Fruit fly (Drosophila melanogaster) whole organism, embryonic: ENCODE results near the gene CG43815.

Experiments
- Adf1 ChIP-seq: fragments of 200-800 bp; sonication (Bioruptor generic); IDR thresholded peaks from 2 replicates; pipeline ENCODE4 v1.3.6; 2022; ENCODE audit warnings: missing biosample characterization, missing genetic modification characterization
- CG11456 ChIP-seq: fragments of 200-800 bp; sonication (Bioruptor generic); IDR thresholded peaks from 3 replicates; pipeline ENCODE4 v1.3.6; 2022; ENCODE audit warnings: missing biosample characterization, missing genetic modification characterization
- CG12236 ChIP-seq: fragments of 200-800 bp; sonication (Bioruptor generic); optimal IDR thresholded peaks from 2 replicates; lab custom pipeline; 2016; ENCODE audit warnings: missing biosample characterization, missing genetic modification characterization
- CG12744 ChIP-seq: fragments of 200-800 bp; sonication (Bioruptor generic); optimal IDR thresholded peaks from 2 replicates; lab custom pipeline; 2016; ENCODE audit warnings: missing biosample characterization, missing genetic modification characterization
- CG14667 ChIP-seq: fragments of 200-800 bp; sonication (Bioruptor generic); IDR thresholded peaks from 2 replicates; pipeline ENCODE4 v1.3.6; 2022; ENCODE audit warnings: missing biosample characterization, missing genetic modification characterization
- CG14965 ChIP-seq: fragments of 200-800 bp; sonication (Bioruptor generic); optimal IDR thresholded peaks from 2 replicates; lab custom pipeline; 2016; ENCODE audit warnings: missing biosample characterization, missing genetic modification characterization, borderline replicate concordance
- CG1529 ChIP-seq: fragments of 200-800 bp; sonication (Bioruptor generic); optimal IDR thresholded peaks from 3 replicates; lab custom pipeline; 2018; ENCODE audit warnings: missing biosample characterization, missing genetic modification characterization
- CG15479 ChIP-seq: fragments of 200-800 bp; sonication (Bioruptor generic); optimal IDR thresholded peaks from 3 replicates; lab custom pipeline; 2019; ENCODE audit warnings: missing biosample characterization, mild to moderate bottlenecking, missing genetic modification characterization, moderate library complexity
- CG18476 ChIP-seq: fragments of 200-800 bp; sonication (Bioruptor generic); optimal IDR thresholded peaks from 2 replicates; lab custom pipeline; 2016; ENCODE audit warnings: missing biosample characterization, mild to moderate bottlenecking, missing genetic modification characterization
- CG2116 ChIP-seq: fragments of 200-800 bp; sonication (Bioruptor generic); optimal IDR thresholded peaks from 3 replicates; lab custom pipeline; 2018; ENCODE audit warnings: missing biosample characterization, mild to moderate bottlenecking, missing genetic modification characterization
- CG31441 ChIP-seq: fragments of 200-800 bp; sonication (Bioruptor generic); IDR thresholded peaks from 2 replicates; pipeline ENCODE4 v1.3.6; 2022; ENCODE audit warnings: missing biosample characterization, missing genetic modification characterization
- CG32767 ChIP-seq: fragments of 200-800 bp; sonication (Bioruptor generic); IDR thresholded peaks from 2 replicates; pipeline ENCODE4 v1.3.6; 2022; ENCODE audit warnings: missing biosample characterization, missing genetic modification characterization
- CG3281 ChIP-seq: fragments of 200-800 bp; sonication (Bioruptor generic); optimal IDR thresholded peaks from 3 replicates; lab custom pipeline; 2017; ENCODE audit warnings: missing biosample characterization, mild to moderate bottlenecking, missing genetic modification characterization
- CG34376 ChIP-seq: fragments of 200-800 bp; sonication (Bioruptor generic); optimal IDR thresholded peaks from 2 replicates; lab custom pipeline; 2018; ENCODE audit warnings: missing biosample characterization, mild to moderate bottlenecking, missing genetic modification characterization
- CG42726 ChIP-seq: fragments of 200-800 bp; sonication (Bioruptor generic); IDR thresholded peaks from 2 replicates; pipeline ENCODE4 v1.3.6; 2022; ENCODE audit warnings: missing biosample characterization, missing genetic modification characterization; ENCODE audit not compliant: partially characterized antibody
- CG43689 ChIP-seq: fragments of 200-800 bp; sonication (Bioruptor generic); IDR thresholded peaks from 2 replicates; pipeline ENCODE4 v1.3.6; 2022; ENCODE audit warnings: missing biosample characterization, missing genetic modification characterization
- CG4617 ChIP-seq: fragments of 200-800 bp; sonication (Bioruptor generic); optimal IDR thresholded peaks from 3 replicates; lab custom pipeline; 2016; ENCODE audit warnings: missing biosample characterization, missing genetic modification characterization, borderline replicate concordance
- CG6272 ChIP-seq: fragments of 200-800 bp; sonication (Bioruptor generic); IDR thresholded peaks from 2 replicates; pipeline ENCODE4 v1.3.6; 2022; ENCODE audit warnings: missing biosample characterization, missing genetic modification characterization
- CG7372 ChIP-seq: fragments of 200-800 bp; sonication (Bioruptor generic); IDR thresholded peaks from 2 replicates; pipeline ENCODE4 v1.3.6; 2022; ENCODE audit warnings: missing biosample characterization, missing genetic modification characterization
- CG8089 ChIP-seq: fragments of 200-800 bp; sonication (Bioruptor generic); optimal IDR thresholded peaks from 3 replicates; lab custom pipeline; 2016; ENCODE audit warnings: missing biosample characterization, missing genetic modification characterization
- D19A ChIP-seq: fragments of 200-800 bp; optimal IDR thresholded peaks from 3 replicates; lab custom pipeline; 2019; ENCODE audit warnings: missing biosample characterization, mild to moderate bottlenecking, missing genetic modification characterization, moderate library complexity
- D19B ChIP-seq: fragments of 200-800 bp; sonication (Bioruptor generic); optimal IDR thresholded peaks from 2 replicates; lab custom pipeline; 2017; ENCODE audit warnings: missing biosample characterization, mild to moderate bottlenecking, missing genetic modification characterization
- Deaf1 ChIP-seq: fragments of 200-800 bp; optimal IDR thresholded peaks from 3 replicates; lab custom pipeline; 2019; ENCODE audit warnings: missing biosample characterization, mild to moderate bottlenecking, missing genetic modification characterization, moderate library complexity
- Dip3 ChIP-seq: fragments of 200-800 bp; sonication (Bioruptor generic); optimal IDR thresholded peaks from 3 replicates; lab custom pipeline; 2016; ENCODE audit warnings: missing biosample characterization, missing genetic modification characterization
- ERR ChIP-seq: fragments of 200-800 bp; sonication (Bioruptor generic); optimal IDR thresholded peaks from 2 replicates; lab custom pipeline; 2016; ENCODE audit warnings: missing biosample characterization, missing genetic modification characterization
- Ets65A ChIP-seq: fragments of 200-800 bp; sonication (Bioruptor generic); peaks from one replicate; lab custom pipeline; 2016; ENCODE audit warnings: missing biosample characterization, missing genetic modification characterization
- HLHmδ ChIP-seq: fragments of 200-800 bp; sonication (Bioruptor generic); optimal IDR thresholded peaks from 2 replicates; lab custom pipeline; 2018; ENCODE audit warnings: missing biosample characterization, mild to moderate bottlenecking, missing genetic modification characterization, moderate library complexity
- Hr3 ChIP-seq: fragments of 200-800 bp; sonication (Bioruptor generic); optimal IDR thresholded peaks from 3 replicates; lab custom pipeline; 2016; ENCODE audit warnings: missing biosample characterization, missing genetic modification characterization
- Meics ChIP-seq: fragments of 200-800 bp; sonication (Bioruptor generic); optimal IDR thresholded peaks from 2 replicates; lab custom pipeline; 2017; ENCODE audit warnings: missing biosample characterization, mild to moderate bottlenecking, missing genetic modification characterization
- Mes4 ChIP-seq: fragments of 200-800 bp; sonication (Bioruptor generic); optimal IDR thresholded peaks from 2 replicates; lab custom pipeline; 2016; ENCODE audit warnings: missing biosample characterization, missing genetic modification characterization
- Nf-YA ChIP-seq: fragments of 200-800 bp; sonication (Bioruptor generic); IDR thresholded peaks from 2 replicates; pipeline ENCODE4 v1.3.6; 2022; ENCODE audit warnings: missing biosample characterization, missing genetic modification characterization
- Rfx ChIP-seq: fragments of 200-800 bp; sonication (Bioruptor generic); IDR thresholded peaks from 2 replicates; pipeline ENCODE4 v1.3.6; 2022; ENCODE audit warnings: missing biosample characterization, missing genetic modification characterization
- Rx ChIP-seq: fragments of 200-800 bp; sonication (Bioruptor generic); IDR thresholded peaks from 2 replicates; pipeline ENCODE4 v1.3.6; 2022; ENCODE audit warnings: missing biosample characterization, missing genetic modification characterization
- Usf ChIP-seq: fragments of 200-800 bp; sonication (Bioruptor generic); optimal IDR thresholded peaks from 2 replicates; lab custom pipeline; 2017; ENCODE audit warnings: missing genotype, missing biosample characterization, missing genetic modification characterization
- br ChIP-seq: fragments of >200 bp; optimal IDR thresholded peaks from 2 replicates; lab custom pipeline; 2017
- corto ChIP-seq: fragments of 200-800 bp; sonication (Bioruptor generic); optimal IDR thresholded peaks from 2 replicates; lab custom pipeline; 2016; ENCODE audit warnings: missing biosample characterization, mild to moderate bottlenecking, missing genetic modification characterization, moderate library complexity
- exex ChIP-seq: fragments of 200-800 bp; sonication (Bioruptor generic); optimal IDR thresholded peaks from 4 replicates; lab custom pipeline; 2018; ENCODE audit warnings: missing biosample characterization, mild to moderate bottlenecking, missing genetic modification characterization, moderate library complexity
- gem ChIP-seq: fragments of 200-800 bp; sonication (Bioruptor generic); optimal IDR thresholded peaks from 2 replicates; lab custom pipeline; 2019; ENCODE audit warnings: missing biosample characterization, mild to moderate bottlenecking, missing genetic modification characterization, moderate library complexity
- lab ChIP-seq: fragments of 200-800 bp; sonication (Bioruptor generic); optimal IDR thresholded peaks from 3 replicates; lab custom pipeline; 2017; ENCODE audit warnings: missing biosample characterization, missing genetic modification characterization, mild to moderate bottlenecking, moderate library complexity, missing genetic modification reagents
- lbe ChIP-seq: fragments of 200-800 bp; sonication (Bioruptor generic); optimal IDR thresholded peaks from 2 replicates; lab custom pipeline; 2016; ENCODE audit warnings: missing biosample characterization, mild to moderate bottlenecking, missing genetic modification characterization
- mam ChIP-seq: fragments of 200-800 bp; sonication (Bioruptor generic); optimal IDR thresholded peaks from 3 replicates; lab custom pipeline; 2016; ENCODE audit warnings: missing biosample characterization, missing genetic modification characterization
- oc ChIP-seq: fragments of 200-800 bp; sonication (Bioruptor generic); optimal IDR thresholded peaks from 2 replicates; lab custom pipeline; 2018; ENCODE audit warnings: missing biosample characterization, mild to moderate bottlenecking, missing genetic modification characterization, moderate library complexity
- pb ChIP-seq: fragments of 200-800 bp; sonication (Bioruptor generic); optimal IDR thresholded peaks from 3 replicates; lab custom pipeline; 2016; ENCODE audit warnings: missing biosample characterization, missing genetic modification characterization
- pnt ChIP-seq: fragments of 200-800 bp; sonication (Bioruptor generic); optimal IDR thresholded peaks from 3 replicates; lab custom pipeline; 2016; ENCODE audit warnings: missing biosample characterization, missing genetic modification characterization
- ro ChIP-seq: fragments of 200-800 bp; sonication (Bioruptor generic); IDR thresholded peaks from 2 replicates; pipeline ENCODE4 v1.3.6; 2022; ENCODE audit warnings: missing biosample characterization, missing genetic modification characterization
- row ChIP-seq: fragments of 200-800 bp; sonication (Bioruptor generic); IDR thresholded peaks from 3 replicates; pipeline ENCODE4 v1.3.6; 2022; ENCODE audit warnings: missing biosample characterization, missing genetic modification characterization
- so ChIP-seq: fragments of 200-800 bp; sonication (Bioruptor generic); IDR thresholded peaks from 3 replicates; pipeline ENCODE4 v1.3.6; 2022; ENCODE audit warnings: missing biosample characterization, missing genetic modification characterization
- sqz ChIP-seq: fragments of 200-800 bp; sonication (Bioruptor generic); optimal IDR thresholded peaks from 3 replicates; lab custom pipeline; 2018; ENCODE audit warnings: missing biosample characterization, mild to moderate bottlenecking, missing genetic modification characterization
- ssp ChIP-seq: fragments of 200-800 bp; sonication (Bioruptor generic); IDR thresholded peaks from 2 replicates; pipeline ENCODE4 v1.3.6; 2022; ENCODE audit warnings: missing biosample characterization, missing genetic modification characterization
- tll ChIP-seq, 2 experiments: fragments of 200-800 bp in 1 of 2; fragments of >200 bp in 1 of 2; sonication (Bioruptor generic) in 1 of 2; optimal IDR thresholded peaks; 2 replicates each; lab custom pipeline; 2017 to 2019; ENCODE audit warnings: missing biosample characterization in 2 of 2, missing genetic modification characterization in 2 of 2, mild to moderate bottlenecking in 1 of 2, moderate library complexity in 1 of 2
- tx ChIP-seq: fragments of 200-800 bp; sonication (Bioruptor generic); optimal IDR thresholded peaks from 2 replicates; lab custom pipeline; 2016; ENCODE audit warnings: missing biosample characterization, missing genetic modification characterization
- unpg ChIP-seq: fragments of 200-800 bp; sonication (Bioruptor generic); optimal IDR thresholded peaks from 3 replicates; lab custom pipeline; 2018; ENCODE audit warnings: missing biosample characterization, mild to moderate bottlenecking, missing genetic modification characterization, moderate library complexity
- usp ChIP-seq: fragments of >200 bp; optimal IDR thresholded peaks from 2 replicates; lab custom pipeline; 2017; ENCODE audit warnings: missing biosample characterization, missing genetic modification characterization

CG43815 gene

DNA sequence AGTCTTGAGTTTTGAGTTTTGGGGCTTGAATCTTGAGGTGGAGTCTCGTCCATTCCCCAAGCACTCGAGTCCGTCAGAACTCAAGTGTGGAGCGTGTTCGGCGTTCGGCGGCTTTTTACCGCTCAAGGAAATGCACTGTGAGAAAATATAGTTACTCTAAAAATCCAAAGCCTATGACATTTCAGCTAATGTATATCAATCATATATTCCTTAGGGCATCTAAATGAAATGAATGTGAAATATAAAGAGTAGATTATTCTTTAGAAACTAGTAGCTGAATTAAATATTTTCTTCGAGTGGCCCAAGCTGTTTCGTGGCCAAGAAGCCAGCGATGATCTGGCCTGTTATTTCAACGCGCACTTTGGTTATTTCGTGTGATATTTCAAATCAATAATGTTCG, 11.3 kb downstream of the CG43815 start (continued):
- TF ChIP-seq Meics (GFP tag; lab: Kevin White, UChicago), result no peak
- TF ChIP-seq Nf-YA, result no peak
- TF ChIP-seq CG11456 (GFP tag; lab: Robert Waterston, UW), result no peak
- TF ChIP-seq D19B (GFP tag; lab: Kevin White, UChicago), result no peak
- no peak for TF ChIP-seq CG14965 (GFP tag; lab: Kevin White, UChicago)
- no peak for TF ChIP-seq Ets65A
- TF ChIP-seq CG4617 (GFP tag; lab: Kevin White, UChicago), result no peak
- TF ChIP-seq gem (tag; lab: Kevin White, UChicago), result peak; percentile 77
- TF ChIP-seq CG12744 (GFP tag; lab: Kevin White, UChicago), result no peak
- TF ChIP-seq CG6272 (GFP tag; lab: Robert Waterston, UW), result no peak
- TF ChIP-seq D19A, result peak; percentile 39
- no peak for TF ChIP-seq CG3281 (GFP tag; lab: Kevin White, UChicago)
- TF ChIP-seq CG18476 (GFP tag; lab: Kevin White, UChicago), result no peak
- TF ChIP-seq CG42726, result no peak
- TF ChIP-seq oc (tag; lab: Kevin White, UChicago), result no peak
- peak; percentile 29 for TF ChIP-seq Hr3 (GFP tag; lab: Kevin White, UChicago)
- TF ChIP-seq CG2116 (GFP tag; lab: Kevin White, UChicago), result no peak
- TF ChIP-seq unpg (GFP tag; lab: Kevin White, UChicago), result peak; percentile 63
- TF ChIP-seq lbe (GFP tag; lab: Kevin White, UChicago), result no peak
- TF ChIP-seq pb (GFP tag; lab: Kevin White, UChicago), result no peak
- TF ChIP-seq ERR, result no peak
- peak; percentile 28; the same call in 1 of the 2 replicates for TF ChIP-seq Rfx (GFP tag; lab: Robert Waterston, UW)
- no peak for TF ChIP-seq CG12236 (GFP tag; lab: Kevin White, UChicago)
- TF ChIP-seq mam, result no peak
- no peak for TF ChIP-seq ro
- no peak for TF ChIP-seq usp (GFP tag; lab: Kevin White, UChicago)
- peak; percentile 28 for TF ChIP-seq CG8089 (GFP tag; lab: Kevin White, UChicago)
- TF ChIP-seq Usf (GFP tag; lab: Kevin White, UChicago), result peak; percentile 11
- TF ChIP-seq tll (GFP tag; optimal IDR thresholded peaks at IDR 0.05; lab: Kevin White, UChicago), result no peak
- no peak for TF ChIP-seq CG43689 (GFP tag; lab: Robert Waterston, UW)
- no peak for TF ChIP-seq Deaf1 (tag; lab: Kevin White, UChicago)
- no peak for TF ChIP-seq corto (GFP tag; lab: Kevin White, UChicago)
- TF ChIP-seq CG1529, result peak; percentile 30
- no peak for TF ChIP-seq tx (GFP tag; lab: Kevin White, UChicago)
- TF ChIP-seq row (GFP tag; lab: Robert Waterston, UW), result peak; percentile 64
- no peak for TF ChIP-seq CG34376
- no peak for TF ChIP-seq CG14667 (GFP tag; lab: Robert Waterston, UW)
- TF ChIP-seq HLHmδ (GFP tag; lab: Kevin White, UChicago), result no peak
- peak; percentile 35; the same call in 1 of the 2 replicates for TF ChIP-seq CG31441 (GFP tag; lab: Robert Waterston, UW)
- TF ChIP-seq sqz (GFP tag; lab: Kevin White, UChicago), result no peak
- TF ChIP-seq br (lab: Kevin White, UChicago), result no peak
- no peak for TF ChIP-seq Mes4
- TF ChIP-seq exex (tag; lab: Kevin White, UChicago), result no peak
- TF ChIP-seq Dip3, result no peak
- no peak for TF ChIP-seq CG7372 (GFP tag; lab: Robert Waterston, UW)
- TF ChIP-seq so, result no peak
- TF ChIP-seq Adf1 (GFP tag; lab: Robert Waterston, UW), result no peak
- peak; percentile 47 for TF ChIP-seq pnt (GFP tag; lab: Kevin White, UChicago)
- peak; percentile 11; the same call in 1 of the 2 replicates for TF ChIP-seq Rx (GFP tag; lab: Robert Waterston, UW)
- no peak for TF ChIP-seq lab (GFP tag; lab: Kevin White, UChicago)
- TF ChIP-seq ssp (GFP tag; lab: Robert Waterston, UW), result peak; percentile 27; the same call in 1 of the 2 replicates
- 0 out of 2 replicates have a peak, but pooled peaks have one; percentile 41 for TF ChIP-seq CG32767
- no peak for TF ChIP-seq CG15479
